Fruit fly (Drosophila melanogaster) whole organism, embryonic: ENCODE measurements around the gene CG12783.

Source experiments
- Asciz ChIP-seq: fragments of 200-800 bp; sonication (Bioruptor generic); optimal IDR thresholded peaks from 2 replicates; lab custom pipeline; 2017; ENCODE audit warnings: missing biosample characterization, mild to moderate bottlenecking, missing genetic modification characterization, missing genetic modification reagents
- Atf6 ChIP-seq: fragments of 200-800 bp; sonication (Bioruptor generic); IDR thresholded peaks from 2 replicates; pipeline ENCODE4 v1.3.6; 2022; ENCODE audit warnings: missing biosample characterization, missing genetic modification characterization
- Blimp-1 ChIP-seq: fragments of 200-800 bp; sonication (Bioruptor generic); optimal IDR thresholded peaks from 3 replicates; lab custom pipeline; 2018; ENCODE audit warnings: missing biosample characterization, missing genetic modification characterization, mild to moderate bottlenecking, moderate library complexity, missing genetic modification reagents
- CG10147 ChIP-seq: fragments of 200-800 bp; sonication (Bioruptor generic); optimal IDR thresholded peaks from 2 replicates; lab custom pipeline; 2019; ENCODE audit warnings: missing biosample characterization, mild to moderate bottlenecking, missing genetic modification characterization, moderate library complexity
- CG11504 ChIP-seq: fragments of 200-800 bp; sonication (Bioruptor generic); optimal IDR thresholded peaks from 3 replicates; lab custom pipeline; 2019; ENCODE audit warnings: missing biosample characterization, mild to moderate bottlenecking, missing genetic modification characterization, moderate library complexity
- CG1233 ChIP-seq: fragments of 200-800 bp; sonication (Bioruptor generic); optimal IDR thresholded peaks from 4 replicates; lab custom pipeline; 2018; ENCODE audit warnings: missing biosample characterization, mild to moderate bottlenecking, missing genetic modification characterization
- CG12744 ChIP-seq: fragments of 200-800 bp; sonication (Bioruptor generic); optimal IDR thresholded peaks from 2 replicates; lab custom pipeline; 2016; ENCODE audit warnings: missing biosample characterization, missing genetic modification characterization
- CG14050 ChIP-seq: fragments of 200-800 bp; sonication (Bioruptor generic); IDR thresholded peaks from 3 replicates; pipeline ENCODE4 v1.3.6; 2022; ENCODE audit warnings: missing biosample characterization, missing genetic modification characterization
- CG15601 ChIP-seq: fragments of 200-800 bp; sonication (Bioruptor generic); optimal IDR thresholded peaks from 3 replicates; lab custom pipeline; 2019; ENCODE audit warnings: missing biosample characterization, mild to moderate bottlenecking, missing genetic modification characterization, moderate library complexity
- CG1647 ChIP-seq: fragments of 200-800 bp; sonication (Bioruptor generic); optimal IDR thresholded peaks from 3 replicates; lab custom pipeline; 2016; ENCODE audit warnings: missing biosample characterization, missing genetic modification characterization
- CG16813 ChIP-seq: fragments of 200-800 bp; sonication (Bioruptor generic); IDR thresholded peaks from 3 replicates; pipeline ENCODE4 v1.3.6; 2022; ENCODE audit warnings: missing biosample characterization, missing genetic modification characterization; ENCODE audit not compliant: partially characterized antibody
- CG17802 ChIP-seq: fragments of 200-800 bp; sonication (Bioruptor generic); optimal IDR thresholded peaks from 2 replicates; lab custom pipeline; 2018; ENCODE audit warnings: missing biosample characterization, mild to moderate bottlenecking, missing genetic modification characterization, moderate library complexity
- CG31365 ChIP-seq: fragments of 200-800 bp; sonication (Bioruptor generic); optimal IDR thresholded peaks from 2 replicates; lab custom pipeline; 2018; ENCODE audit warnings: missing biosample characterization, mild to moderate bottlenecking, missing genetic modification characterization
- CG33213 ChIP-seq: fragments of 200-800 bp; sonication (Bioruptor generic); optimal IDR thresholded peaks from 3 replicates; lab custom pipeline; 2016; ENCODE audit warnings: missing biosample characterization, missing genetic modification characterization
- CG34376 ChIP-seq: fragments of 200-800 bp; sonication (Bioruptor generic); optimal IDR thresholded peaks from 2 replicates; lab custom pipeline; 2018; ENCODE audit warnings: missing biosample characterization, mild to moderate bottlenecking, missing genetic modification characterization
- CG3838 ChIP-seq: fragments of 200-800 bp; sonication (Bioruptor generic); optimal IDR thresholded peaks from 3 replicates; lab custom pipeline; 2016; ENCODE audit warnings: missing biosample characterization, missing genetic modification characterization
- CG42726 ChIP-seq: fragments of 200-800 bp; sonication (Bioruptor generic); IDR thresholded peaks from 2 replicates; pipeline ENCODE4 v1.3.6; 2022; ENCODE audit warnings: missing biosample characterization, missing genetic modification characterization; ENCODE audit not compliant: partially characterized antibody
- CG4328 ChIP-seq: fragments of 200-800 bp; sonication (Bioruptor generic); optimal IDR thresholded peaks from 3 replicates; lab custom pipeline; 2017; ENCODE audit warnings: missing biosample characterization, missing genetic modification reagents, missing genetic modification characterization
- CG6791 ChIP-seq: fragments of 200-800 bp; sonication (Bioruptor generic); IDR thresholded peaks from 3 replicates; pipeline ENCODE4 v1.3.6; 2022; ENCODE audit warnings: missing biosample characterization, missing genetic modification characterization; ENCODE audit not compliant: partially characterized antibody
- CG7745 ChIP-seq: fragments of 200-800 bp; sonication (Bioruptor generic); optimal IDR thresholded peaks from 2 replicates; lab custom pipeline; 2018; ENCODE audit warnings: missing biosample characterization, mild to moderate bottlenecking, missing genetic modification characterization, moderate library complexity
- CG8359 ChIP-seq: fragments of 200-800 bp; sonication (Bioruptor generic); optimal IDR thresholded peaks from 2 replicates; lab custom pipeline; 2017; ENCODE audit warnings: missing biosample characterization, mild to moderate bottlenecking, missing genetic modification characterization, borderline replicate concordance
- CG9876 ChIP-seq: fragments of 200-800 bp; sonication (Bioruptor generic); optimal IDR thresholded peaks from 2 replicates; lab custom pipeline; 2016; ENCODE audit warnings: missing biosample characterization, missing genetic modification characterization
- Dfd ChIP-seq, 2 experiments: fragments of >200 bp; optimal IDR thresholded peaks; 2 replicates each; lab custom pipeline; 2017; ENCODE audit warnings: missing biosample characterization in 2 of 2, missing genetic modification characterization in 2 of 2
- GATAe ChIP-seq: fragments of 200-800 bp; sonication (Bioruptor generic); conservative IDR thresholded peaks from 2 replicates; pipeline ENCODE4 v1.3.6; 2022; ENCODE audit warnings: missing biosample characterization, missing genetic modification characterization
- NFAT ChIP-seq: fragments of 200-800 bp; sonication (Bioruptor generic); IDR thresholded peaks from 2 replicates; pipeline ENCODE4 v1.3.6; 2022; ENCODE audit warnings: missing biosample characterization, missing genetic modification characterization
- Nf-YA ChIP-seq: fragments of 200-800 bp; sonication (Bioruptor generic); IDR thresholded peaks from 2 replicates; pipeline ENCODE4 v1.3.6; 2022; ENCODE audit warnings: missing biosample characterization, missing genetic modification characterization
- NfI ChIP-seq: fragments of 200-800 bp; sonication (Bioruptor generic); optimal IDR thresholded peaks from 3 replicates; lab custom pipeline; 2018; ENCODE audit warnings: missing biosample characterization, mild to moderate bottlenecking, missing genetic modification characterization, moderate library complexity
- Rx ChIP-seq: fragments of 200-800 bp; sonication (Bioruptor generic); IDR thresholded peaks from 2 replicates; pipeline ENCODE4 v1.3.6; 2022; ENCODE audit warnings: missing biosample characterization, missing genetic modification characterization
- Sin3A ChIP-seq: fragments of >200 bp; optimal IDR thresholded peaks from 2 replicates; lab custom pipeline; 2018
- Tbp ChIP-seq: fragments of >200 bp; optimal IDR thresholded peaks from 2 replicates; lab custom pipeline; 2018; ENCODE audit warnings: missing biosample characterization, missing genetic modification characterization
- al ChIP-seq: fragments of 200-800 bp; sonication (Bioruptor generic); IDR thresholded peaks from 2 replicates; pipeline ENCODE4 v1.3.6; 2022; ENCODE audit warnings: missing biosample characterization, missing genetic modification characterization
- bab2 ChIP-seq: fragments of 200-800 bp; sonication (Bioruptor generic); optimal IDR thresholded peaks from 2 replicates; lab custom pipeline; 2016; ENCODE audit warnings: missing biosample characterization, missing genetic modification characterization
- croc ChIP-seq: fragments of 200-800 bp; sonication (Bioruptor generic); conservative IDR thresholded peaks from 3 replicates; pipeline ENCODE4 v1.3.6; 2022; ENCODE audit warnings: missing biosample characterization, missing genetic modification characterization
- fd3F ChIP-seq: fragments of 200-800 bp; sonication (Bioruptor generic); optimal IDR thresholded peaks from 2 replicates; lab custom pipeline; 2018; ENCODE audit warnings: missing biosample characterization, mild to moderate bottlenecking, missing genetic modification characterization, moderate library complexity
- fd64A ChIP-seq: fragments of 200-800 bp; sonication (Bioruptor generic); optimal IDR thresholded peaks from 3 replicates; lab custom pipeline; 2018; ENCODE audit warnings: missing biosample characterization, mild to moderate bottlenecking, missing genetic modification characterization
- hth ChIP-seq: fragments of >200 bp; optimal IDR thresholded peaks from 2 replicates; lab custom pipeline; 2017; ENCODE audit warnings: inconsistent platforms
- jing ChIP-seq: fragments of 200-800 bp; sonication (Bioruptor generic); optimal IDR thresholded peaks from 2 replicates; lab custom pipeline; 2018; ENCODE audit warnings: missing biosample characterization, mild to moderate bottlenecking, missing genetic modification characterization
- jumu ChIP-seq: fragments of 200-800 bp; sonication (Bioruptor generic); optimal IDR thresholded peaks from 3 replicates; lab custom pipeline; 2016; ENCODE audit warnings: missing biosample characterization, missing genetic modification characterization
- ken ChIP-seq: fragments of 200-800 bp; sonication (Bioruptor generic); IDR thresholded peaks from 3 replicates; pipeline ENCODE4 v1.3.6; 2022; ENCODE audit warnings: missing biosample characterization, missing genetic modification characterization
- kni ChIP-seq: fragments of 200-800 bp; sonication (Bioruptor generic); optimal IDR thresholded peaks from 3 replicates; lab custom pipeline; 2017; ENCODE audit warnings: mild to moderate bottlenecking, missing biosample characterization, missing genetic modification reagents, missing genetic modification characterization
- mirr ChIP-seq: fragments of 200-800 bp; sonication (Bioruptor generic); optimal IDR thresholded peaks from 3 replicates; lab custom pipeline; 2018; ENCODE audit warnings: missing biosample characterization, mild to moderate bottlenecking, missing genetic modification characterization
- nerfin-1 ChIP-seq: fragments of 200-800 bp; sonication (Bioruptor generic); optimal IDR thresholded peaks from 3 replicates; lab custom pipeline; 2019; ENCODE audit warnings: missing biosample characterization, mild to moderate bottlenecking, missing genetic modification characterization, moderate library complexity
- pho ChIP-seq: fragments of 200-800 bp; sonication (Bioruptor generic); optimal IDR thresholded peaks from 2 replicates; lab custom pipeline; 2016; ENCODE audit warnings: missing biosample characterization, missing genetic modification characterization
- rib ChIP-seq: fragments of 200-800 bp; sonication (Bioruptor generic); IDR thresholded peaks from 2 replicates; pipeline ENCODE4 v1.3.6; 2022; ENCODE audit warnings: missing biosample characterization, missing genetic modification characterization
- schlank ChIP-seq: fragments of 200-800 bp; sonication (Bioruptor generic); optimal IDR thresholded peaks from 2 replicates; lab custom pipeline; 2018; ENCODE audit warnings: missing biosample characterization, mild to moderate bottlenecking, missing genetic modification characterization
- slou ChIP-seq: fragments of 200-800 bp; sonication (Bioruptor generic); optimal IDR thresholded peaks from 3 replicates; lab custom pipeline; 2016; ENCODE audit warnings: missing biosample characterization, missing genetic modification characterization
- sna ChIP-seq: fragments of 200-800 bp; sonication (Bioruptor generic); IDR thresholded peaks from 2 replicates; pipeline ENCODE4 v1.3.6; 2022; ENCODE audit warnings: missing biosample characterization, missing genetic modification characterization; ENCODE audit not compliant: partially characterized antibody
- sug ChIP-seq: fragments of 200-800 bp; optimal IDR thresholded peaks from 2 replicates; lab custom pipeline; 2019; ENCODE audit warnings: missing biosample characterization, mild to moderate bottlenecking, missing genetic modification characterization, moderate library complexity

The CG12783 gene

DNA sequence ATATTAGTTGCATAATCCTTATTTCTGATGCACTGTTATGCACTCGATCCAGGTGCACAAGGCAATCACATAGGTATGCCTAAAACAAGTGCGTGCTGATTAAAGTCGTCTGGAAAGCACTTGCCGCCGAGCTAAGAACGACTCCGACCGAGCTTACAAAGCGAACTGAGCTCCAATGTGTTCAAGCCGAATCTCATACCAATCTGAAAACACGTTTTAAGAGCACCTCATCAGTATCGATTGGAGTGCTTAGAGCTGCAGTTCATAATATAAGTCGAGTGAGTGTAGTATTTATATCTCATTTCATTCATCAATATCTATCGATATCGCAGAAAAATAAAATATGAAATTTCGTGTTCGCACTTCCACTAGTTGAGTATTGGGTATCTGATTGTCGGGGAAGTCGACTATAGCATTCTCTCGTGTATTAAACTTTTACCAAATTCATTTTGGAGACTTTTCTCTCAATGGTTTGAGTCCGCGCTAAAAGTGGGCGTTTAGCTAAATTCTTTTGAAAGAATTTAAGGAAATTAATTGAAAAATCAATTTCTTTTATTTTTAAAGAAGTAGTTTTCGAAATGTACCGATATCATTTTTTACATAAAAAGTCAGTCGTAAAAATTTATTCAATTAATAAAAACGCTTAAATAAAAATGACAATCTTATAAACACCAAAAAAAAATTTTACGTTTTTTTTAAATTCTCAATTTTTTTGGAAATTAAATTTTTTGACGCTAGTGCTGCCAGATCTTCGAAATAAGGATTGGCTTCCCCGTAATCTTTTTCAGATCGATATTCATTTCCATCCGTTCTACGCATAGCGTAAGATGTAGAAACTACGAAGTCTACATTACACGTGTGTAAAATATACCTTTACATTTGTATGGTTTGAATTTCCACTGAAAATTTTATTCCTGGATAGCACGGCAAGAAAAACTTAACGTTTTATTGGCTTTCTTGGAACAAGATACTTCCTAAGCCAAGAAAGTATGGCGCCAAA lies 42.6 kb upstream of the CG12783 start, which contains the start of gene modSP (continued):
- no peak for TF ChIP-seq slou (GFP tag; lab: Kevin White, UChicago)
- TF ChIP-seq CG17802 (tag; lab: Kevin White, UChicago): no peak
- peak; percentile 29 for TF ChIP-seq CG31365
- TF ChIP-seq jumu (GFP tag; lab: Kevin White, UChicago): peak; percentile 18
- TF ChIP-seq Nf-YA: no peak
- TF ChIP-seq bab2 (GFP tag; lab: Kevin White, UChicago): peak; percentile 37
- no peak for TF ChIP-seq CG8359 (GFP tag; lab: Kevin White, UChicago)
- TF ChIP-seq mirr (GFP tag; lab: Kevin White, UChicago): no peak
- TF ChIP-seq al (GFP tag; lab: Robert Waterston, UW): 0 out of 2 replicates have a peak, but pooled peaks have one; percentile 16
- no peak for TF ChIP-seq CG1647 (GFP tag; lab: Kevin White, UChicago)
- TF ChIP-seq CG16813 (GFP tag; lab: Robert Waterston, UW): peak; percentile 78
- peak; percentile 16 for TF ChIP-seq CG10147 (GFP tag; lab: Kevin White, UChicago)
- TF ChIP-seq CG7745 (tag; lab: Kevin White, UChicago): no peak
- peak; percentile 72 for TF ChIP-seq CG33213 (GFP tag; lab: Kevin White, UChicago)
- TF ChIP-seq CG11504: peak; percentile 35
- peak; percentile 15 for TF ChIP-seq Atf6 (GFP tag; lab: Robert Waterston, UW)
- 0 out of 2 replicates have a peak, but pooled peaks have one; percentile 32 for TF ChIP-seq NFAT (GFP tag; lab: Robert Waterston, UW)
- no peak for TF ChIP-seq Dfd (GFP tag; optimal IDR thresholded peaks at IDR 0.05; lab: Kevin White, UChicago)
- no peak for TF ChIP-seq CG9876 (GFP tag; lab: Kevin White, UChicago)
- TF ChIP-seq CG6791 (GFP tag; lab: Robert Waterston, UW): peak; percentile 81
- TF ChIP-seq croc: no peak
- no peak for TF ChIP-seq hth (lab: Kevin White, UChicago)
- no peak for TF ChIP-seq Blimp-1
- TF ChIP-seq Tbp (GFP tag; lab: Kevin White, UChicago): no peak
- TF ChIP-seq CG14050 (GFP tag; lab: Robert Waterston, UW): no peak; the same call in 2 of the 3 replicates
- peak; percentile 63; the same call in 1 of the 2 replicates for TF ChIP-seq sna
- no peak for TF ChIP-seq Sin3A (lab: Kevin White, UChicago)
- TF ChIP-seq Asciz (GFP tag; lab: Kevin White, UChicago): no peak
- no peak for TF ChIP-seq ken (GFP tag; lab: Robert Waterston, UW)
- TF ChIP-seq CG12744 (GFP tag; lab: Kevin White, UChicago): peak; percentile 6
- TF ChIP-seq pho (GFP tag; lab: Kevin White, UChicago): no peak

DNA sequence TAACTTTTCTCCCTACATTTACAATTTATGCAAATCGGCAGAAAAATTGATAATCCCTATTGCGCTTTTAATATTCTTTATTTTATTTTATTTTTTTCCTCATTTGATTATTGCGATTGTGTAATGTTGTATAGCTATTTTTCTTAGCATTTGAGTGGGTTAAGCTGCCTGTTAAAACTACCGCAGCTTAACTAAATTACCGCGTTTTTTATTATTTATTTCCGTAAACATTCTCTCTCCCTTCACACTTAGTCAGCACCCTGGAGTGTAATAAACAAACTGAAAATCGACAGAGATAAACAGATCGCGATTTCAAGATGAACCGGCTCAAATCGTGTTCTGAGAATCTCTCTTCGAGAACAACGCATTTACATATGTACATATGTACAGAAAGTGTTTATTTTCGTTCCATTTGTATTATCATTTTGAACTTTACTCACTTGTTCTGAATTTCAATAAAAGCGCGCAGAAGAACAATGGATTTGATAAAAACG lies 41.8 kb upstream of the CG12783 start:
- TF ChIP-seq kni (GFP tag; lab: Kevin White, UChicago) (peak; percentile 63), Blimp-1 (peak; percentile 19), jing (GFP tag; lab: Kevin White, UChicago) (no peak), CG1233 (GFP tag; lab: Kevin White, UChicago) (peak; percentile 27), GATAe (no peak), NfI (GFP tag; lab: Kevin White, UChicago) (peak; percentile 9), fd3F (GFP tag; lab: Kevin White, UChicago) (peak; percentile 17), schlank (peak; percentile 3), rib (no peak), CG34376 (GFP tag; lab: Kevin White, UChicago) (peak; percentile 33), fd64A (GFP tag; lab: Kevin White, UChicago) (peak; percentile 15), CG4328 (GFP tag; lab: Kevin White, UChicago) (peak; percentile 39), CG15601 (peak; percentile 15), CG42726 (GFP tag; lab: Robert Waterston, UW) (no peak), CG3838 (GFP tag; lab: Kevin White, UChicago) (no peak), sug (tag; lab: Kevin White, UChicago) (peak; percentile 32), nerfin-1 (tag; lab: Kevin White, UChicago) (peak; percentile 12), Rx (GFP tag; lab: Robert Waterston, UW) (no peak)
